Worm (Caenorhabditis elegans): ENCODE results near the gene irld-62.
"Not testable (repeated sequence)": the region's sequence is repeated elsewhere in the genome, so short reads cannot be mapped to it uniquely, and the experiment has no call there.

DNA sequence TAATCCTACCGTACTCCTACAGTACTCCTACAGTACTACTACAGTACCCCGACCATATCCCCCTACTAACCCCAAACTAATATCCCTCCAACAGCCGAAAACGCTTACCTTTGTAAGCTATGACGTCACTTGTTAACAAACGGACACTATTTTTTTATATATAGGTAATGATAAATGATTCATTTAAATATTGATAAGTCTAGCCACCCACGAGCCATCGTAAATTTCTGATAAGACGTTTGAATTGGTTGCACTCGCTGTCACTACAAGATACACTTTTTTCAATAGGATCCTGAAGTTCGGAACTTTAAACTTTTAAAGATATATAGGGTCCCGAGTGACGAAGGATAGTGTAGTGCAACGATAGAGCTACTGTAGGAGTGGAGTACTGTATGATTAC, 11.8 kb downstream of the irld-62 start, which contains the start of gene nhr-247:
- TF ChIP-seq elt-3 (tag; optimal IDR thresholded peaks at IDR 0.05); egl-27 (tag; optimal IDR thresholded peaks at IDR 0.05); unc-39 (tag; optimal IDR thresholded peaks at IDR 0.05); lin-39 (tag; optimal IDR thresholded peaks at IDR 0.05); lin-11 (tag; optimal IDR thresholded peaks at IDR 0.05); nhr-77 (tag; optimal IDR thresholded peaks at IDR 0.05); mab-5 (tag; optimal IDR thresholded peaks at IDR 0.05); snpc-4 (tag; optimal IDR thresholded peaks at IDR 0.05); dmd-4 (tag; optimal IDR thresholded peaks at IDR 0.05); Y55F3AM.14 (GFP tag; optimal IDR thresholded peaks at IDR 0.05); ztf-11 (tag; optimal IDR thresholded peaks at IDR 0.05): not testable (repeated sequence)
